Worm (Caenorhabditis elegans) whole organism, L1 larva: ENCODE measurements around the gene lron-3.
A peak's percentile ranks its signal among the peaks of the same experiment; 100 is the strongest.

Experiments
- C04F5.9 ChIP-seq: sonication (generic microtip); optimal IDR thresholded peaks from 2 replicates; lab custom pipeline; 2016; ENCODE audit warnings: missing genetic modification characterization, missing compliant biosample characterization
- C16A3.4 ChIP-seq: fragments of 150-350 bp; optimal IDR thresholded peaks from 2 replicates; lab custom pipeline; 2014; ENCODE audit warnings: missing biosample characterization, missing genetic modification characterization
- Y116A8C.19 ChIP-seq: sonication (generic microtip); optimal IDR thresholded peaks from 2 replicates; lab custom pipeline; 2016; ENCODE audit warnings: missing compliant biosample characterization, missing genetic modification characterization, borderline replicate concordance
- aha-1 ChIP-seq: fragments of 150-350 bp; optimal IDR thresholded peaks from 2 replicates; lab custom pipeline; 2014; ENCODE audit warnings: missing biosample characterization, missing genetic modification characterization
- aly-2 ChIP-seq: fragments of 150-350 bp; optimal IDR thresholded peaks from 2 replicates; lab custom pipeline; 2014; ENCODE audit warnings: missing biosample characterization, missing genetic modification characterization
- ama-1 ChIP-seq: fragments of 150-350 bp; optimal IDR thresholded peaks from 2 replicates; lab custom pipeline; 2014
- blmp-1 ChIP-seq: fragments of 150-350 bp; optimal IDR thresholded peaks from 2 replicates; lab custom pipeline; 2014; ENCODE audit warnings: missing biosample characterization, missing genetic modification characterization
- ceh-82 ChIP-seq, 3 experiments: fragments of 150-350 bp in 1 of 3; sonication (generic microtip) in 2 of 3; optimal IDR thresholded peaks; 2 replicates each; lab custom pipeline; 2014 to 2017; ENCODE audit warnings: missing biosample characterization in 3 of 3, missing genetic modification characterization in 3 of 3
- dpl-1 ChIP-seq, 3 experiments: fragments of 150-350 bp in 2 of 3; sonication (generic microtip) in 1 of 3; optimal IDR thresholded peaks; 2 replicates each; lab custom pipeline; 2014 to 2017; ENCODE audit warnings: missing biosample characterization in 3 of 3, missing genetic modification characterization in 3 of 3, missing genetic modification reagents in 3 of 3
- efl-1 ChIP-seq, 4 experiments: fragments of 150-350 bp; optimal IDR thresholded peaks in 3 of 4; peaks in 1 of 4; 1 replicate in 1 of 4; 2 replicates in 3 of 4; lab custom pipeline; 2014; ENCODE audit warnings: missing biosample characterization in 2 of 4, missing genetic modification characterization in 2 of 4, missing genetic modification reagents in 2 of 4
- efl-3 ChIP-seq: fragments of 200-800 bp; sonication (Bioruptor generic); optimal IDR thresholded peaks from 2 replicates; lab custom pipeline; 2018; ENCODE audit warnings: mild to moderate bottlenecking, missing genetic modification characterization, missing compliant biosample characterization
- elt-3 ChIP-seq, 6 experiments: fragments of 150-350 bp in 1 of 6; sonication (generic microtip); optimal IDR thresholded peaks; 2 replicates each; lab custom pipeline; 2017 to 2018; ENCODE audit warnings: missing biosample characterization in 6 of 6, missing genetic modification characterization in 6 of 6, inconsistent platforms in 1 of 6
- fkh-8 ChIP-seq: sonication (generic microtip); optimal IDR thresholded peaks from 2 replicates; lab custom pipeline; 2016; ENCODE audit warnings: mild to moderate bottlenecking, missing genetic modification characterization, missing compliant biosample characterization
- fos-1 ChIP-seq: fragments of 150-350 bp; optimal IDR thresholded peaks from 2 replicates; lab custom pipeline; 2014; ENCODE audit warnings: missing biosample characterization, missing genetic modification characterization
- grh-1 ChIP-seq: fragments of 200-800 bp; sonication (Bioruptor generic); IDR thresholded peaks from 2 replicates; pipeline ENCODE4 v1.3.6; 2022; ENCODE audit warnings: missing genetic modification reagents, missing genetic modification characterization, missing compliant biosample characterization
- hpl-2 ChIP-seq: fragments of 150-350 bp; optimal IDR thresholded peaks from 2 replicates; lab custom pipeline; 2014; ENCODE audit warnings: missing biosample characterization, missing genetic modification reagents, missing genetic modification characterization
- lin-13 ChIP-seq: fragments of 150-350 bp; optimal IDR thresholded peaks from 2 replicates; lab custom pipeline; 2014; ENCODE audit warnings: missing biosample characterization, missing genetic modification reagents, missing genetic modification characterization
- lin-14 ChIP-seq: fragments of 200-800 bp; sonication (Bioruptor generic); optimal IDR thresholded peaks from 2 replicates; lab custom pipeline; 2018; ENCODE audit warnings: mild to moderate bottlenecking, missing genetic modification characterization, moderate library complexity, missing compliant biosample characterization
- lin-15B ChIP-seq: fragments of 150-350 bp; sonication (generic microtip); optimal IDR thresholded peaks from 3 replicates; lab custom pipeline; 2014; ENCODE audit warnings: missing biosample characterization, missing genetic modification characterization
- lin-35 ChIP-seq, 2 experiments: fragments of 150-350 bp; optimal IDR thresholded peaks; 2 replicates each; lab custom pipeline; 2014; ENCODE audit warnings: missing biosample characterization in 2 of 2, missing genetic modification characterization in 2 of 2, missing genetic modification reagents in 2 of 2
- mdl-1 ChIP-seq, 2 experiments: fragments of 150-350 bp; optimal IDR thresholded peaks; 2 replicates each; lab custom pipeline; 2014 to 2017; ENCODE audit warnings: missing biosample characterization in 2 of 2, missing genetic modification characterization in 2 of 2, inconsistent platforms in 1 of 2
- mef-2 ChIP-seq: fragments of 150-350 bp; optimal IDR thresholded peaks from 2 replicates; lab custom pipeline; 2014; ENCODE audit warnings: missing biosample characterization, missing genetic modification characterization
- mep-1 ChIP-seq: fragments of 150-350 bp; optimal IDR thresholded peaks from 2 replicates; lab custom pipeline; 2014; ENCODE audit warnings: missing biosample characterization, missing genetic modification characterization
- nhr-12 ChIP-seq: sonication (generic microtip); optimal IDR thresholded peaks from 2 replicates; lab custom pipeline; 2017; ENCODE audit warnings: missing biosample characterization, missing genetic modification characterization
- nhr-19 ChIP-seq: fragments of 200-800 bp; sonication (Bioruptor generic); conservative IDR thresholded peaks from 2 replicates; pipeline ENCODE4 v1.3.6; 2022; ENCODE audit warnings: missing genetic modification characterization, missing compliant biosample characterization
- nhr-20 ChIP-seq: sonication (generic microtip); optimal IDR thresholded peaks from 2 replicates; lab custom pipeline; 2016; ENCODE audit warnings: mild to moderate bottlenecking, missing genetic modification characterization, missing compliant biosample characterization
- nhr-47 ChIP-seq: sonication (generic microtip); optimal IDR thresholded peaks from 2 replicates; lab custom pipeline; 2016; ENCODE audit warnings: mild to moderate bottlenecking, missing genetic modification characterization, moderate library complexity, missing compliant biosample characterization
- nhr-71 ChIP-seq: sonication (generic microtip); optimal IDR thresholded peaks from 2 replicates; lab custom pipeline; 2016; ENCODE audit warnings: mild to moderate bottlenecking, missing genetic modification characterization, moderate library complexity, missing compliant biosample characterization
- nhr-76 ChIP-seq: sonication (generic microtip); optimal IDR thresholded peaks from 2 replicates; lab custom pipeline; 2017; ENCODE audit warnings: missing biosample characterization, missing genetic modification characterization
- nhr-77 ChIP-seq: fragments of 150-350 bp; optimal IDR thresholded peaks from 2 replicates; lab custom pipeline; 2014; ENCODE audit warnings: missing biosample characterization, missing genetic modification characterization
- nhr-85 ChIP-seq: sonication (generic microtip); peaks from one replicate; lab custom pipeline; 2016; ENCODE audit warnings: missing genetic modification characterization, inconsistent platforms, missing compliant biosample characterization
- nhr-90 ChIP-seq: sonication (generic microtip); optimal IDR thresholded peaks from 2 replicates; lab custom pipeline; 2016; ENCODE audit warnings: mild to moderate bottlenecking, missing genetic modification characterization, missing compliant biosample characterization; ENCODE audit not compliant: poor library complexity
- snpc-4 ChIP-seq: fragments of 150-350 bp; optimal IDR thresholded peaks from 2 replicates; lab custom pipeline; 2014; ENCODE audit warnings: missing biosample characterization, missing genetic modification characterization
- snu-23 ChIP-seq: sonication (generic microtip); optimal IDR thresholded peaks from 2 replicates; lab custom pipeline; 2016; ENCODE audit warnings: missing genetic modification characterization, missing compliant biosample characterization
- sox-4 ChIP-seq: sonication (generic microtip); optimal IDR thresholded peaks from 2 replicates; lab custom pipeline; 2016; ENCODE audit warnings: missing genetic modification characterization, missing compliant biosample characterization
- vab-15 ChIP-seq: sonication (generic microtip); optimal IDR thresholded peaks from 2 replicates; lab custom pipeline; 2017; ENCODE audit warnings: missing genotype, mild to moderate bottlenecking, missing genetic modification characterization, missing compliant biosample characterization
- xbp-1 ChIP-seq: sonication (generic microtip); optimal IDR thresholded peaks from 2 replicates; lab custom pipeline; 2016; ENCODE audit warnings: missing genetic modification characterization, missing compliant biosample characterization
- zag-1 ChIP-seq: fragments of 150-350 bp; optimal IDR thresholded peaks from 2 replicates; lab custom pipeline; 2014; ENCODE audit warnings: missing biosample characterization, missing genetic modification characterization
- ztf-11 ChIP-seq, 2 experiments: sonication (generic microtip); optimal IDR thresholded peaks; 2 replicates each; lab custom pipeline; 2016 to 2017; ENCODE audit warnings: missing genetic modification characterization in 2 of 2, missing biosample characterization in 1 of 2, missing compliant biosample characterization in 1 of 2

The lron-3 gene

DNA sequence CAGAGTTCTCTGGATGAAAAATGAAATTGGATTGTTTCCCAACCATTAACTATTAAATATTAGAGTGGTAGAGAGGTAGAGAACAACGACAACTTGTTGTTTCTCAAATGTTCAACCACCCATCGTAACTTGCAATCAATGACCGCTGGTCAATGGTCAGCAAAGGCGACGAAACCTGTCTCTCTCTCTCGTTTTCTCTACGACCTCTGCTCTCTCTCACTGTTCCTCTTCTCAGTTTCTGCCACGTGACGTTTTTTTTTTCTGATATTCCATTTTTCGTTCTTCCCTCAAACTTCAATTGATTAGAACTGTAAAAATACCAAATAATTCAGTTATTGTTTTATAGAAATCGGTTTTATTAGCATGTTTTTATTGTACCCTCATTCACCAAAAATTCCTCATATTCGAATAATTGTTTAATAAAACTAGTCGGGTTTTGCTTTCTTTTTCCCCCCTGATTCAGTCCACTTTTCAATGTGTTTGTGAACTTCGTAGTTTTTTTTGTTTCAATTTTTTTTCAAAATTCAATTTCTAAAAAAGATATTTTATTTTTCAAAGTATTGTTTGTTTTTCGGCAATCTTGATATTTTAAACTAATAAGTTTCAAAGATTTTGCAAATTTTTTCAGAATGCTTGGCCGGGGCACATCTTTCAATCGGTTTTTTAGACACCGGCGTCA, 60.7 kb downstream of the lron-3 start, which contains the start of gene suox-1:
Gene suox-1 (plus strand): TSS at position 629 of the 679 bp plus-strand sequence.
- TF ChIP-seq dpl-1 (GFP tag; optimal IDR thresholded peaks at IDR 0.05; lab: Kevin White, UChicago): peak in 1 of 3 experiments; percentile 12
- TF ChIP-seq nhr-76 (tag; lab: Kevin White, UChicago): no peak
- TF ChIP-seq Y116A8C.19: no peak
- no peak for TF ChIP-seq aha-1 (tag; lab: Kevin White, UChicago)
- no peak for TF ChIP-seq fkh-8
- TF ChIP-seq ama-1: no peak
- TF ChIP-seq zag-1: no peak
- TF ChIP-seq efl-3 (GFP tag; lab: Kevin White, UChicago): no peak
- peak in 1 of 6 experiments; percentile 42 for TF ChIP-seq elt-3 (tag; optimal IDR thresholded peaks at IDR 0.05; lab: Kevin White, UChicago)
- peak; percentile 20 for TF ChIP-seq C16A3.4 (tag; lab: Kevin White, UChicago)
- TF ChIP-seq nhr-20: peak; percentile 66
- TF ChIP-seq hpl-2 (GFP tag; lab: Kevin White, UChicago): no peak
- no peak for TF ChIP-seq ztf-11 (tag; optimal IDR thresholded peaks at IDR 0.05; lab: Kevin White, UChicago)
- TF ChIP-seq mep-1 (tag; lab: Kevin White, UChicago): no peak
- TF ChIP-seq ceh-82 (tag; optimal IDR thresholded peaks at IDR 0.05; lab: Kevin White, UChicago): no peak
- TF ChIP-seq nhr-85: peak; percentile 92
- TF ChIP-seq nhr-77 (tag; lab: Kevin White, UChicago): no peak
- TF ChIP-seq nhr-90 (tag; lab: Kevin White, UChicago): peak; percentile 47
- peak in 1 of 2 experiments; percentile 57 for TF ChIP-seq lin-35 (GFP tag; optimal IDR thresholded peaks at IDR 0.05; lab: Kevin White, UChicago)
- no peak for TF ChIP-seq mef-2 (tag; lab: Kevin White, UChicago)
- no peak for TF ChIP-seq lin-13 (GFP tag; lab: Kevin White, UChicago)
- 0 out of 2 replicates have a peak, but pooled peaks have one; percentile 16 for TF ChIP-seq nhr-19 (GFP tag; lab: Robert Waterston, UW)
- TF ChIP-seq blmp-1 (tag; lab: Kevin White, UChicago): peak; percentile 43
- TF ChIP-seq nhr-12 (tag; lab: Kevin White, UChicago): no peak
- TF ChIP-seq aly-2 (tag; lab: Kevin White, UChicago): no peak
- TF ChIP-seq snu-23 (GFP tag; lab: Kevin White, UChicago): peak; percentile 65
- TF ChIP-seq nhr-47: peak; percentile 4
- TF ChIP-seq lin-15B: no peak
- no peak for TF ChIP-seq snpc-4 (tag; lab: Kevin White, UChicago)
- no peak for TF ChIP-seq C04F5.9 (tag; lab: Kevin White, UChicago)
- peak; percentile 78 for TF ChIP-seq grh-1 (GFP tag; lab: Robert Waterston, UW)
- no peak for TF ChIP-seq xbp-1
- peak; percentile 53 for TF ChIP-seq nhr-71 (tag; lab: Kevin White, UChicago)
- no peak for TF ChIP-seq vab-15 (tag; lab: Kevin White, UChicago)
- TF ChIP-seq fos-1: no peak
- no peak for TF ChIP-seq efl-1 (optimal IDR thresholded peaks at IDR 0.05; lab: Kevin White, UChicago)
- peak in 1 of 2 experiments; percentile 75 for TF ChIP-seq efl-1 (GFP tag; optimal IDR thresholded peaks at IDR 0.05 in 1 of 2; lab: Kevin White, UChicago)
- TF ChIP-seq mdl-1 (tag; optimal IDR thresholded peaks at IDR 0.05; lab: Kevin White, UChicago): peak in 1 of 2 experiments; percentile 61
- TF ChIP-seq sox-4 (tag; lab: Kevin White, UChicago): no peak
- TF ChIP-seq lin-14: peak; percentile 68
